Fruit fly (Drosophila melanogaster) whole organism, embryonic: ENCODE measurements around the gene SMC6.

Experiments
- Aef1 ChIP-seq: fragments of 200-800 bp; sonication (Bioruptor generic); IDR thresholded peaks from 3 replicates; pipeline ENCODE4 v1.3.6; 2022; ENCODE audit warnings: missing biosample characterization, missing genetic modification characterization
- B-H2 ChIP-seq: fragments of 200-800 bp; sonication (Bioruptor generic); optimal IDR thresholded peaks from 2 replicates; lab custom pipeline; 2018; ENCODE audit warnings: missing biosample characterization, mild to moderate bottlenecking, missing genetic modification characterization
- CG10321 ChIP-seq: fragments of 200-800 bp; sonication (Bioruptor generic); IDR thresholded peaks from 2 replicates; pipeline ENCODE4 v1.3.6; 2022; ENCODE audit warnings: missing biosample characterization, missing genetic modification characterization
- CG11560 ChIP-seq: fragments of 200-800 bp; sonication (Bioruptor generic); IDR thresholded peaks from 3 replicates; pipeline ENCODE4 v1.3.6; 2022; ENCODE audit warnings: missing biosample characterization, missing genetic modification characterization
- CG1233 ChIP-seq: fragments of 200-800 bp; sonication (Bioruptor generic); optimal IDR thresholded peaks from 4 replicates; lab custom pipeline; 2018; ENCODE audit warnings: missing biosample characterization, mild to moderate bottlenecking, missing genetic modification characterization
- CG12391 ChIP-seq: fragments of 200-800 bp; sonication (Bioruptor generic); optimal IDR thresholded peaks from 3 replicates; lab custom pipeline; 2018; ENCODE audit warnings: missing biosample characterization, mild to moderate bottlenecking, missing genetic modification characterization, moderate library complexity
- CG12769 ChIP-seq: fragments of 200-800 bp; sonication (Bioruptor generic); optimal IDR thresholded peaks from 2 replicates; lab custom pipeline; 2019; ENCODE audit warnings: missing biosample characterization, mild to moderate bottlenecking, missing genetic modification characterization, moderate library complexity
- CG12942 ChIP-seq: fragments of 200-800 bp; sonication (Bioruptor generic); optimal IDR thresholded peaks from 3 replicates; lab custom pipeline; 2016; ENCODE audit warnings: missing biosample characterization, missing genetic modification characterization
- CG14441 ChIP-seq: fragments of 200-800 bp; sonication (Bioruptor generic); IDR thresholded peaks from 2 replicates; pipeline ENCODE4 v1.3.6; 2022; ENCODE audit warnings: missing biosample characterization, missing genetic modification characterization
- CG2875 ChIP-seq: fragments of 200-800 bp; sonication (Bioruptor generic); optimal IDR thresholded peaks from 2 replicates; lab custom pipeline; 2017; ENCODE audit warnings: missing biosample characterization, mild to moderate bottlenecking, missing genetic modification characterization, missing genetic modification reagents
- CG30431 ChIP-seq: fragments of 200-800 bp; sonication (Bioruptor generic); optimal IDR thresholded peaks from 2 replicates; lab custom pipeline; 2017; ENCODE audit warnings: missing biosample characterization, missing genetic modification characterization
- CG31224 ChIP-seq: fragments of 200-800 bp; sonication (Bioruptor generic); IDR thresholded peaks from 2 replicates; pipeline ENCODE4 v1.3.6; 2022; ENCODE audit warnings: missing biosample characterization, missing genetic modification characterization
- CG33557 ChIP-seq: fragments of 200-800 bp; sonication (Bioruptor generic); optimal IDR thresholded peaks from 2 replicates; lab custom pipeline; 2019; ENCODE audit warnings: missing biosample characterization, mild to moderate bottlenecking, missing genetic modification characterization, moderate library complexity
- CG34422 ChIP-seq: fragments of 200-800 bp; sonication (Bioruptor generic); IDR thresholded peaks from 3 replicates; pipeline ENCODE4 v1.3.6; 2022; ENCODE audit warnings: missing biosample characterization, missing genetic modification characterization
- CG6254 ChIP-seq: fragments of 200-800 bp; sonication (Bioruptor generic); optimal IDR thresholded peaks from 3 replicates; lab custom pipeline; 2017; ENCODE audit warnings: mild to moderate bottlenecking, missing biosample characterization, missing genetic modification reagents, missing genetic modification characterization
- CG7987 ChIP-seq: fragments of 200-800 bp; sonication (Bioruptor generic); optimal IDR thresholded peaks from 2 replicates; lab custom pipeline; 2018; ENCODE audit warnings: missing biosample characterization, mild to moderate bottlenecking, missing genetic modification characterization, moderate library complexity
- CG8944 ChIP-seq: fragments of 200-800 bp; sonication (Bioruptor generic); optimal IDR thresholded peaks from 3 replicates; lab custom pipeline; 2016; ENCODE audit warnings: missing biosample characterization, missing genetic modification characterization
- CHES-1-like ChIP-seq: fragments of 200-800 bp; sonication (Bioruptor generic); optimal IDR thresholded peaks from 2 replicates; lab custom pipeline; 2016; ENCODE audit warnings: missing biosample characterization, missing genetic modification characterization
- CTCF ChIP-seq: fragments of 200-800 bp; sonication (Bioruptor generic); optimal IDR thresholded peaks from 2 replicates; lab custom pipeline; 2017; ENCODE audit warnings: missing biosample characterization, mild to moderate bottlenecking, missing genetic modification characterization, moderate library complexity
- Chrac-16 ChIP-seq: fragments of 200-800 bp; sonication (Bioruptor generic); optimal IDR thresholded peaks from 3 replicates; lab custom pipeline; 2016; ENCODE audit warnings: missing biosample characterization, missing genetic modification characterization
- Dad ChIP-seq: fragments of 200-800 bp; sonication (Bioruptor generic); optimal IDR thresholded peaks from 3 replicates; lab custom pipeline; 2016; ENCODE audit warnings: missing biosample characterization, missing genetic modification characterization
- Doc2 ChIP-seq: fragments of 200-800 bp; sonication (Bioruptor generic); IDR thresholded peaks from 2 replicates; pipeline ENCODE4 v1.3.6; 2022; ENCODE audit warnings: missing biosample characterization, missing genetic modification characterization
- Drgx ChIP-seq: fragments of 200-800 bp; sonication (Bioruptor generic); IDR thresholded peaks from 2 replicates; pipeline ENCODE4 v1.3.6; 2022; ENCODE audit warnings: missing biosample characterization, missing genetic modification characterization
- GATAe ChIP-seq: fragments of 200-800 bp; sonication (Bioruptor generic); conservative IDR thresholded peaks from 2 replicates; pipeline ENCODE4 v1.3.6; 2022; ENCODE audit warnings: missing biosample characterization, missing genetic modification characterization
- HmgZ ChIP-seq: fragments of 200-800 bp; sonication (Bioruptor generic); optimal IDR thresholded peaks from 2 replicates; lab custom pipeline; 2018; ENCODE audit warnings: missing biosample characterization, mild to moderate bottlenecking, missing genetic modification characterization
- Hr51 ChIP-seq, 2 experiments: fragments of 200-800 bp; sonication (Bioruptor generic); optimal IDR thresholded peaks; 2 replicates in 1 of 2; 3 replicates in 1 of 2; lab custom pipeline; 2016 to 2018; ENCODE audit warnings: missing biosample characterization in 2 of 2, missing genetic modification characterization in 2 of 2, mild to moderate bottlenecking in 1 of 2, moderate library complexity in 1 of 2
- Mrtf ChIP-seq: fragments of 200-800 bp; sonication (Bioruptor generic); IDR thresholded peaks from 3 replicates; pipeline ENCODE4 v1.3.6; 2022; ENCODE audit warnings: missing biosample characterization, missing genetic modification characterization
- Ravus ChIP-seq: fragments of 200-800 bp; sonication (Bioruptor generic); IDR thresholded peaks from 2 replicates; pipeline ENCODE4 v1.3.6; 2022; ENCODE audit warnings: missing biosample characterization, missing genetic modification characterization
- Vsx1 ChIP-seq: fragments of 200-800 bp; sonication (Bioruptor generic); optimal IDR thresholded peaks from 2 replicates; lab custom pipeline; 2017; ENCODE audit warnings: missing biosample characterization, mild to moderate bottlenecking, missing genetic modification characterization, missing genetic modification reagents
- aop ChIP-seq: fragments of 200-800 bp; sonication (Bioruptor generic); IDR thresholded peaks from 2 replicates; pipeline ENCODE4 v1.3.6; 2022; ENCODE audit warnings: missing biosample characterization, missing genetic modification characterization
- ase ChIP-seq: fragments of 200-800 bp; sonication (Bioruptor generic); IDR thresholded peaks from 3 replicates; pipeline ENCODE4 v1.3.6; 2022; ENCODE audit warnings: missing biosample characterization, missing genetic modification characterization
- bcd ChIP-seq: fragments of 200-800 bp; sonication (Bioruptor generic); optimal IDR thresholded peaks from 2 replicates; lab custom pipeline; 2017; ENCODE audit warnings: missing biosample characterization, mild to moderate bottlenecking, missing genetic modification characterization
- cad ChIP-seq: fragments of >200 bp; optimal IDR thresholded peaks from 2 replicates; lab custom pipeline; 2017; ENCODE audit warnings: missing biosample characterization, missing genetic modification characterization
- chm ChIP-seq: fragments of 200-800 bp; sonication (Bioruptor generic); IDR thresholded peaks from 2 replicates; pipeline ENCODE4 v1.3.6; 2022; ENCODE audit warnings: missing biosample characterization, missing genetic modification characterization
- crp ChIP-seq, 2 experiments: fragments of 200-800 bp; sonication (Bioruptor generic); optimal IDR thresholded peaks; 2 replicates in 1 of 2; 3 replicates in 1 of 2; lab custom pipeline; 2017; ENCODE audit warnings: missing biosample characterization in 2 of 2, missing genetic modification characterization in 2 of 2, mild to moderate bottlenecking in 1 of 2, moderate library complexity in 1 of 2
- dmrt11E ChIP-seq: fragments of 200-800 bp; sonication (Bioruptor generic); optimal IDR thresholded peaks from 3 replicates; lab custom pipeline; 2018; ENCODE audit warnings: missing biosample characterization, mild to moderate bottlenecking, missing genetic modification characterization, moderate library complexity
- dpn ChIP-seq, 2 experiments: fragments of 200-800 bp; sonication (Bioruptor generic); optimal IDR thresholded peaks; 3 replicates each; lab custom pipeline; 2016; ENCODE audit warnings: missing biosample characterization in 2 of 2, missing genetic modification characterization in 2 of 2
- ems ChIP-seq: fragments of 200-800 bp; sonication (Bioruptor generic); optimal IDR thresholded peaks from 3 replicates; lab custom pipeline; 2016; ENCODE audit warnings: missing biosample characterization, missing genetic modification characterization
- grau ChIP-seq: fragments of 200-800 bp; optimal IDR thresholded peaks from 3 replicates; lab custom pipeline; 2019; ENCODE audit warnings: missing biosample characterization, mild to moderate bottlenecking, missing genetic modification characterization, moderate library complexity
- ham ChIP-seq: fragments of 200-800 bp; sonication (Bioruptor generic); IDR thresholded peaks from 2 replicates; pipeline ENCODE4 v1.3.6; 2022; ENCODE audit warnings: missing biosample characterization, missing genetic modification characterization
- klu ChIP-seq: fragments of 200-800 bp; sonication (Bioruptor generic); IDR thresholded peaks from 2 replicates; pipeline ENCODE4 v1.3.6; 2022; ENCODE audit warnings: missing biosample characterization, missing genetic modification characterization
- lmd ChIP-seq: fragments of 200-800 bp; sonication (Bioruptor generic); IDR thresholded peaks from 2 replicates; pipeline ENCODE4 v1.3.6; 2022; ENCODE audit warnings: missing biosample characterization, missing genetic modification characterization
- org-1 ChIP-seq: fragments of 200-800 bp; sonication (Bioruptor generic); optimal IDR thresholded peaks from 2 replicates; lab custom pipeline; 2017; ENCODE audit warnings: missing biosample characterization, missing genetic modification characterization
- peb ChIP-seq: fragments of 200-800 bp; sonication (Bioruptor generic); IDR thresholded peaks from 2 replicates; pipeline ENCODE4 v1.3.6; 2022; ENCODE audit warnings: missing biosample characterization, missing genetic modification characterization
- prd ChIP-seq, 3 experiments: fragments of >200 bp in 2 of 3; fragments of 200-800 bp in 1 of 3; sonication (Bioruptor generic) in 1 of 3; optimal IDR thresholded peaks in 2 of 3; IDR thresholded peaks in 1 of 3; 2 replicates in 2 of 3; 3 replicates in 1 of 3; pipeline versions ENCODE4 v1.3.6 to Lab custom; 2017 to 2022; ENCODE audit warnings: missing biosample characterization in 1 of 3, missing genetic modification characterization in 1 of 3
- slp2 ChIP-seq: fragments of 200-800 bp; sonication (Bioruptor generic); optimal IDR thresholded peaks from 2 replicates; lab custom pipeline; 2016; ENCODE audit warnings: missing biosample characterization, missing genetic modification characterization
- tgo ChIP-seq: fragments of 200-800 bp; sonication (Bioruptor generic); IDR thresholded peaks from 3 replicates; pipeline ENCODE4 v1.3.6; 2022; ENCODE audit warnings: missing biosample characterization, missing genetic modification characterization
- tup ChIP-seq: fragments of 200-800 bp; sonication (Bioruptor generic); optimal IDR thresholded peaks from 2 replicates; lab custom pipeline; 2016; ENCODE audit warnings: missing biosample characterization, mild to moderate bottlenecking, missing genetic modification characterization, moderate library complexity
- unc-4 ChIP-seq: fragments of 200-800 bp; sonication (Bioruptor generic); IDR thresholded peaks from 2 replicates; pipeline ENCODE4 v1.3.6; 2022; ENCODE audit warnings: missing biosample characterization, missing genetic modification characterization; ENCODE audit not compliant: partially characterized antibody
- yki ChIP-seq: fragments of >200 bp; optimal IDR thresholded peaks from 3 replicates; lab custom pipeline; 2018
- zen ChIP-seq: fragments of 200-800 bp; sonication (Bioruptor generic); optimal IDR thresholded peaks from 3 replicates; lab custom pipeline; 2018; ENCODE audit warnings: missing biosample characterization, mild to moderate bottlenecking, missing genetic modification characterization, moderate library complexity

SMC6 gene

DNA sequence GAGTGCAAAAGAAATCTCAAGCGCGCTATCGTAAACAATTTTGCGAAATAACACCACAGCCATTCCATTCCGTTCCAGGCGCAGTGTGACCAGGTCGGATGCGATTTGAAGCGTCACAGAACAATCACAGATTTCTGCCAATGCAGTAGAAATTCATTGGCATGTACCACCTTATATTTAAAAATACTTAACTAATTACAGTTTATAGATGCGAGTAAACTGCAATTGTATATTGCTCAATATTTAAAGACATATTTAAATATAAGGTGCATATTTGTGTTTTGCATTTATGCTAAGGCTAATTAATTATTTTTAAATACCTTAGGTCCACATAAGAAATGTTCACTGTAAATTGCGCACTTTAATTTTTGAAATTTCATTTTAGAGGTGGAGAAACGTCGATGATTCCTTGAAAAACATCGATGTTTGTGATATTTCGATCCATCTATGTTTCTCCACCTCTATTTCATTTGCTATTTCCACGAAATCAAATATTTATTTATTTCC is at the start of gene SMC6, which contains the start of gene CG6204 (continued):
- TF ChIP-seq CG2875: peak; percentile 80
- peak; percentile 89 to 94 for TF ChIP-seq dpn (GFP tag; optimal IDR thresholded peaks at IDR 0.05; lab: Kevin White, UChicago)
- peak; percentile 95 for TF ChIP-seq CG14441 (GFP tag; lab: Robert Waterston, UW)
- TF ChIP-seq Dad (GFP tag; lab: Kevin White, UChicago): peak; percentile 78
- peak; percentile 96 for TF ChIP-seq HmgZ (tag; lab: Kevin White, UChicago)
- peak; percentile 45 for TF ChIP-seq CTCF (GFP tag; lab: Kevin White, UChicago)
- TF ChIP-seq CHES-1-like (GFP tag; lab: Kevin White, UChicago): peak; percentile 79
- peak; percentile 86 for TF ChIP-seq CG11560 (tag; lab: Robert Waterston, UW)
- TF ChIP-seq tgo (GFP tag; lab: Robert Waterston, UW): peak; percentile 95
- TF ChIP-seq CG34422 (GFP tag; lab: Robert Waterston, UW): peak; percentile 95
- peak; percentile 94 for TF ChIP-seq bcd
- TF ChIP-seq B-H2 (GFP tag; lab: Kevin White, UChicago): peak; percentile 95
- peak; percentile 84 for TF ChIP-seq GATAe (GFP tag; lab: Robert Waterston, UW)
- peak; percentile 90 for TF ChIP-seq Ravus
- peak; percentile 52 for TF ChIP-seq unc-4 (GFP tag; lab: Robert Waterston, UW)
- TF ChIP-seq prd (optimal IDR thresholded peaks at IDR 0.05; lab: Kevin White, UChicago): no peak
- TF ChIP-seq prd (GFP tag; IDR thresholded peaks at IDR 0.05; lab: Robert Waterston, UW): peak; percentile 97
- TF ChIP-seq CG31224: peak; percentile 89
- peak; percentile 93 for TF ChIP-seq dmrt11E (tag; lab: Kevin White, UChicago)
- TF ChIP-seq peb (GFP tag; lab: Robert Waterston, UW): peak; percentile 81
- peak; percentile 52 for TF ChIP-seq tup (GFP tag; lab: Kevin White, UChicago)
- TF ChIP-seq grau (tag; lab: Kevin White, UChicago): peak; percentile 100
- TF ChIP-seq slp2 (GFP tag; lab: Kevin White, UChicago): peak; percentile 76
- TF ChIP-seq aop (GFP tag; lab: Robert Waterston, UW): peak; percentile 18; the same call in 1 of the 2 replicates
- TF ChIP-seq ase (GFP tag; lab: Robert Waterston, UW): peak; percentile 90
- TF ChIP-seq CG12942 (GFP tag; lab: Kevin White, UChicago): peak; percentile 85
- TF ChIP-seq CG10321 (GFP tag; lab: Robert Waterston, UW): peak; percentile 67; the same call in 1 of the 2 replicates
- peak; percentile 87 for TF ChIP-seq CG33557
- peak; percentile 70 for TF ChIP-seq CG8944
- peak; percentile 94 for TF ChIP-seq Chrac-16 (GFP tag; lab: Kevin White, UChicago)
- peak; percentile 89 for TF ChIP-seq Vsx1 (GFP tag; lab: Kevin White, UChicago)
- TF ChIP-seq Aef1 (GFP tag; lab: Robert Waterston, UW): peak; percentile 95
- TF ChIP-seq org-1 (GFP tag; lab: Kevin White, UChicago): peak; percentile 88
- peak; percentile 95 for TF ChIP-seq CG12391 (tag; lab: Kevin White, UChicago)
- TF ChIP-seq CG6254 (GFP tag; lab: Kevin White, UChicago): peak; percentile 80
- TF ChIP-seq Mrtf (GFP tag; lab: Robert Waterston, UW): peak; percentile 90
- TF ChIP-seq cad (GFP tag; lab: Kevin White, UChicago): no peak
- TF ChIP-seq CG1233 (GFP tag; lab: Kevin White, UChicago): peak; percentile 90
- TF ChIP-seq chm: peak; percentile 86
- TF ChIP-seq crp (GFP tag; optimal IDR thresholded peaks at IDR 0.05; lab: Kevin White, UChicago): peak in 1 of 2 experiments; percentile 60
- TF ChIP-seq ems (GFP tag; lab: Kevin White, UChicago): peak; percentile 71
- peak; percentile 95 for TF ChIP-seq zen (tag; lab: Kevin White, UChicago)
- peak; percentile 72 for TF ChIP-seq CG7987 (GFP tag; lab: Kevin White, UChicago)
- TF ChIP-seq Drgx (GFP tag; lab: Robert Waterston, UW): peak; percentile 94
- TF ChIP-seq Hr51 (GFP tag; optimal IDR thresholded peaks at IDR 0.05; lab: Kevin White, UChicago): peak; percentile 84 to 97
- peak; percentile 85 for TF ChIP-seq ham
- peak; percentile 97 for TF ChIP-seq lmd (GFP tag; lab: Robert Waterston, UW)
- peak; percentile 85 for TF ChIP-seq CG30431 (GFP tag; lab: Kevin White, UChicago)
- peak; percentile 96 for TF ChIP-seq CG12769
- TF ChIP-seq klu: peak; percentile 93
- TF ChIP-seq Doc2: peak; percentile 89
- TF ChIP-seq yki (lab: Kevin White, UChicago): no peak
